Fruit fly (Drosophila melanogaster): Measurements from ENCODE around the gene CG7655.

Gene CG7655

dm6 chr3R:17680639-17681302 lies 1.7 kb upstream of the CG7655 start (continued):
- TF ChIP-seq Neu2 (GFP tag; optimal IDR thresholded peaks at IDR 0.05; ENCODE audit: borderline replicate concordance) (no peak), Atf3 (GFP tag; optimal IDR thresholded peaks at IDR 0.05) (no peak), CG9932 (GFP tag; IDR thresholded peaks at IDR 0.05) (0 out of 2 replicates have a peak, but pooled peaks have one; percentile 10), CG15601 (tag; optimal IDR thresholded peaks at IDR 0.05) (peak; percentile 20), Sox102F (GFP tag; optimal IDR thresholded peaks at IDR 0.05) (no peak), pum (GFP tag; optimal IDR thresholded peaks at IDR 0.05) (no peak), h (optimal IDR thresholded peaks at IDR 0.05) (no peak), hbn (GFP tag; IDR thresholded peaks at IDR 0.05; ENCODE audit: partially characterized antibody) (no peak), pita (GFP tag; optimal IDR thresholded peaks at IDR 0.05) (no peak), dan (GFP tag; IDR thresholded peaks at IDR 0.05) (no peak), Ptx1 (GFP tag; IDR thresholded peaks at IDR 0.05) (no peak), al (GFP tag; IDR thresholded peaks at IDR 0.05) (no peak), Elba2 (GFP tag; optimal IDR thresholded peaks at IDR 0.05) (no peak), CG33213 (GFP tag; optimal IDR thresholded peaks at IDR 0.05) (no peak), tup (GFP tag; optimal IDR thresholded peaks at IDR 0.05) (no peak), dati (GFP tag; IDR thresholded peaks at IDR 0.05) (no peak), lola (GFP tag; optimal IDR thresholded peaks at IDR 0.05) (peak in 1 of 3 experiments; percentile 68), eyg (GFP tag; optimal IDR thresholded peaks at IDR 0.05) (no peak), Dek (tag; optimal IDR thresholded peaks at IDR 0.05) (no peak), insv (GFP tag; optimal IDR thresholded peaks at IDR 0.05) (peak in 1 of 2 experiments; percentile 15), run (tag; optimal IDR thresholded peaks at IDR 0.05) (no peak), CG17361 (GFP tag; IDR thresholded peaks at IDR 0.05) (no peak), CG30431 (GFP tag; optimal IDR thresholded peaks at IDR 0.05) (no peak), tin (GFP tag; optimal IDR thresholded peaks at IDR 0.05) (peak; percentile 13), nmo (GFP tag; optimal IDR thresholded peaks at IDR 0.05) (peak; percentile 69), Optix (GFP tag; IDR thresholded peaks at IDR 0.05) (no peak), CG12942 (GFP tag; optimal IDR thresholded peaks at IDR 0.05) (peak; percentile 38), br (optimal IDR thresholded peaks at IDR 0.05) (no peak), hb (GFP tag; IDR thresholded peaks at IDR 0.05; ENCODE audit: partially characterized antibody) (no peak), CG5953 (GFP tag; IDR thresholded peaks at IDR 0.05) (no peak), CG3838 (GFP tag; optimal IDR thresholded peaks at IDR 0.05) (no peak), seq (GFP tag; IDR thresholded peaks at IDR 0.05) (no peak), CG17802 (tag; optimal IDR thresholded peaks at IDR 0.05) (no peak), CG10209 (GFP tag; optimal IDR thresholded peaks at IDR 0.05) (peak; percentile 38), CG14710 (tag; optimal IDR thresholded peaks at IDR 0.05) (peak; percentile 55), Ada2b (GFP tag; IDR thresholded peaks at IDR 0.05) (0 out of 2 replicates have a peak, but pooled peaks have one; percentile 13), sim (GFP tag; IDR thresholded peaks at IDR 0.05) (no peak), chinmo (GFP tag; IDR thresholded peaks at IDR 0.05; ENCODE audit: partially characterized antibody) (0 out of 4 replicates have a peak, but pooled peaks have one; percentile 63), twi (tag; optimal IDR thresholded peaks at IDR 0.05) (no peak), CG8944 (GFP tag; optimal IDR thresholded peaks at IDR 0.05) (no peak), Sry-δ (GFP tag; optimal IDR thresholded peaks at IDR 0.05) (peak; percentile 5), Fer3 (tag; optimal IDR thresholded peaks at IDR 0.05) (no peak), unc-4 (GFP tag; IDR thresholded peaks at IDR 0.05; ENCODE audit: partially characterized antibody) (no peak), da (GFP tag; optimal IDR thresholded peaks at IDR 0.05) (no peak), corto (GFP tag; optimal IDR thresholded peaks at IDR 0.05) (no peak), CG7963 (GFP tag; IDR thresholded peaks at IDR 0.05; ENCODE audit: partially characterized antibody) (no peak), BtbVII (GFP tag; optimal IDR thresholded peaks at IDR 0.05) (no peak), jigr1 (GFP tag; IDR thresholded peaks at IDR 0.05) (no peak), dysf (GFP tag; IDR thresholded peaks at IDR 0.05) (0 out of 3 replicates have a peak, but pooled peaks have one; percentile 43), HLH54F (GFP tag; optimal IDR thresholded peaks at IDR 0.05) (peak; percentile 5)
